Worm (Caenorhabditis elegans) whole organism, L3 larva: ENCODE results near the gene Y51H4A.13.
"Not testable (repeated sequence)": the region's sequence is repeated elsewhere in the genome, so short reads cannot be mapped to it uniquely, and the experiment has no call there.

Experiments used
- R02D3.7 ChIP-seq: fragments of 150-350 bp; optimal IDR thresholded peaks from 2 replicates; lab custom pipeline; 2014; ENCODE audit warnings: missing biosample characterization, missing genetic modification characterization
- ZK546.5 ChIP-seq: sonication (generic microtip); optimal IDR thresholded peaks from 2 replicates; lab custom pipeline; 2017; ENCODE audit warnings: missing biosample characterization, missing genetic modification characterization
- aly-2 ChIP-seq: fragments of 150-350 bp; optimal IDR thresholded peaks from 2 replicates; lab custom pipeline; 2014; ENCODE audit warnings: missing biosample characterization, missing genetic modification characterization
- ama-1 ChIP-seq: fragments of 150-350 bp; optimal IDR thresholded peaks from 2 replicates; lab custom pipeline; 2018
- ceh-16 ChIP-seq: sonication (generic microtip); optimal IDR thresholded peaks from 2 replicates; lab custom pipeline; 2017; ENCODE audit warnings: missing biosample characterization, missing genetic modification characterization
- ceh-28 ChIP-seq: fragments of 150-350 bp; optimal IDR thresholded peaks from 2 replicates; lab custom pipeline; 2014; ENCODE audit warnings: missing biosample characterization, missing genetic modification reagents, missing genetic modification characterization
- ceh-82 ChIP-seq: fragments of 150-350 bp; optimal IDR thresholded peaks from 2 replicates; lab custom pipeline; 2014; ENCODE audit warnings: missing biosample characterization, missing genetic modification characterization
- ceh-9 ChIP-seq: sonication (generic microtip); optimal IDR thresholded peaks from 2 replicates; lab custom pipeline; 2018; ENCODE audit warnings: missing biosample characterization, missing genetic modification characterization
- daf-12 ChIP-seq: fragments of 150-350 bp; optimal IDR thresholded peaks from 2 replicates; lab custom pipeline; 2014; ENCODE audit warnings: missing biosample characterization, missing genetic modification reagents, missing genetic modification characterization
- egl-5 ChIP-seq: fragments of 150-350 bp; optimal IDR thresholded peaks from 2 replicates; lab custom pipeline; 2017; ENCODE audit warnings: missing biosample characterization, missing genetic modification reagents, missing genetic modification characterization, inconsistent platforms
- elt-1 ChIP-seq: fragments of 150-350 bp; optimal IDR thresholded peaks from 2 replicates; lab custom pipeline; 2014; ENCODE audit warnings: missing biosample characterization, missing genetic modification characterization
- elt-2 ChIP-seq: sonication (generic microtip); optimal IDR thresholded peaks from 2 replicates; lab custom pipeline; 2016; ENCODE audit warnings: missing genetic modification reagents, mild to moderate bottlenecking, missing genetic modification characterization, missing compliant biosample characterization
- fkh-10 ChIP-seq: sonication (generic microtip); optimal IDR thresholded peaks from 2 replicates; lab custom pipeline; 2017; ENCODE audit warnings: missing biosample characterization, missing genetic modification reagents, missing genetic modification characterization
- fkh-2 ChIP-seq: fragments of 150-350 bp; optimal IDR thresholded peaks from 2 replicates; lab custom pipeline; 2014; ENCODE audit warnings: missing biosample characterization, missing genetic modification reagents, missing genetic modification characterization
- fos-1 ChIP-seq: fragments of 150-350 bp; optimal IDR thresholded peaks from 2 replicates; lab custom pipeline; 2014; ENCODE audit warnings: missing biosample characterization, missing genetic modification characterization
- hmg-11 ChIP-seq: sonication (generic microtip); optimal IDR thresholded peaks from 2 replicates; lab custom pipeline; 2016; ENCODE audit warnings: missing genetic modification characterization, missing compliant biosample characterization
- jun-1 ChIP-seq: fragments of 150-350 bp; optimal IDR thresholded peaks from 2 replicates; lab custom pipeline; 2014; ENCODE audit warnings: missing biosample characterization, missing genetic modification reagents, missing genetic modification characterization
- lin-39 ChIP-seq: fragments of 150-350 bp; optimal IDR thresholded peaks from 2 replicates; lab custom pipeline; 2018; ENCODE audit warnings: missing biosample characterization, missing genetic modification reagents, missing genetic modification characterization
- lsy-12 ChIP-seq: sonication (generic microtip); optimal IDR thresholded peaks from 2 replicates; lab custom pipeline; 2016; ENCODE audit warnings: mild to moderate bottlenecking, missing genetic modification characterization, missing compliant biosample characterization
- mdl-1 ChIP-seq: fragments of 150-350 bp; optimal IDR thresholded peaks from 2 replicates; lab custom pipeline; 2014; ENCODE audit warnings: missing biosample characterization, missing genetic modification characterization
- nfya-1 ChIP-seq: sonication (generic microtip); optimal IDR thresholded peaks from 2 replicates; lab custom pipeline; 2017; ENCODE audit warnings: missing genetic modification characterization, mild to moderate bottlenecking, missing compliant biosample characterization, antibody characterized with exemption, moderate library complexity; ENCODE audit not compliant: insufficient read depth
- nhr-11 ChIP-seq: fragments of 150-350 bp; optimal IDR thresholded peaks from 2 replicates; lab custom pipeline; 2014; ENCODE audit warnings: missing biosample characterization, missing genetic modification characterization
- nhr-12 ChIP-seq: fragments of 150-350 bp; optimal IDR thresholded peaks from 2 replicates; lab custom pipeline; 2014; ENCODE audit warnings: missing biosample characterization, missing genetic modification characterization
- nhr-23 ChIP-seq: fragments of 150-350 bp; optimal IDR thresholded peaks from 2 replicates; lab custom pipeline; 2014; ENCODE audit warnings: missing biosample characterization, missing genetic modification reagents, missing genetic modification characterization
- nhr-237 ChIP-seq: fragments of 150-350 bp; optimal IDR thresholded peaks from 2 replicates; lab custom pipeline; 2014; ENCODE audit warnings: missing biosample characterization, missing genetic modification characterization
- nhr-25 ChIP-seq: sonication (generic microtip); optimal IDR thresholded peaks from 2 replicates; lab custom pipeline; 2017; ENCODE audit warnings: missing biosample characterization, missing genetic modification characterization
- nhr-28 ChIP-seq: fragments of 150-350 bp; optimal IDR thresholded peaks from 2 replicates; lab custom pipeline; 2014; ENCODE audit warnings: missing biosample characterization, missing genetic modification characterization
- nhr-43 ChIP-seq: sonication (generic microtip); optimal IDR thresholded peaks from 2 replicates; lab custom pipeline; 2016; ENCODE audit warnings: mild to moderate bottlenecking, missing genetic modification characterization, missing compliant biosample characterization; ENCODE audit not compliant: poor library complexity, severe bottlenecking
- nhr-67 ChIP-seq: fragments of 150-350 bp; optimal IDR thresholded peaks from 2 replicates; lab custom pipeline; 2014; ENCODE audit warnings: missing biosample characterization, missing genetic modification characterization
- nhr-76 ChIP-seq: fragments of 150-350 bp; sonication (generic microtip); optimal IDR thresholded peaks from 5 replicates; lab custom pipeline; 2014; ENCODE audit warnings: missing biosample characterization, missing genetic modification characterization
- nhr-77 ChIP-seq: fragments of 150-350 bp; optimal IDR thresholded peaks from 2 replicates; lab custom pipeline; 2014; ENCODE audit warnings: missing biosample characterization, missing genetic modification characterization
- pha-4 ChIP-seq: fragments of 150-350 bp; optimal IDR thresholded peaks from 2 replicates; lab custom pipeline; 2014; ENCODE audit warnings: missing biosample characterization, missing genetic modification reagents, missing genetic modification characterization
- pqm-1 ChIP-seq: fragments of 150-350 bp; optimal IDR thresholded peaks from 2 replicates; lab custom pipeline; 2017; ENCODE audit warnings: missing biosample characterization, missing genetic modification characterization, inconsistent platforms
- sea-2 ChIP-seq: fragments of 150-350 bp; sonication (generic microtip); optimal IDR thresholded peaks from 4 replicates; lab custom pipeline; 2014; ENCODE audit warnings: missing biosample characterization, missing genetic modification reagents, missing genetic modification characterization
- skn-1 ChIP-seq: fragments of 150-350 bp; optimal IDR thresholded peaks from 2 replicates; lab custom pipeline; 2014; ENCODE audit warnings: missing biosample characterization, missing genetic modification characterization
- snpc-4 ChIP-seq: fragments of 150-350 bp; optimal IDR thresholded peaks from 2 replicates; lab custom pipeline; 2014; ENCODE audit warnings: missing biosample characterization, missing genetic modification characterization
- tbx-2 ChIP-seq: sonication (generic microtip); optimal IDR thresholded peaks from 2 replicates; lab custom pipeline; 2016; ENCODE audit warnings: mild to moderate bottlenecking, missing genetic modification characterization, missing compliant biosample characterization
- unc-39 ChIP-seq: sonication (generic microtip); optimal IDR thresholded peaks from 4 replicates; lab custom pipeline; 2017; ENCODE audit warnings: missing biosample characterization, missing genetic modification characterization
- unc-62 ChIP-seq: fragments of 150-350 bp; sonication (generic microtip); optimal IDR thresholded peaks from 4 replicates; lab custom pipeline; 2014; ENCODE audit warnings: missing biosample characterization, missing genetic modification reagents, missing genetic modification characterization
- zag-1 ChIP-seq: fragments of 150-350 bp; optimal IDR thresholded peaks from 2 replicates; lab custom pipeline; 2014; ENCODE audit warnings: missing biosample characterization, missing genetic modification characterization
- ztf-11 ChIP-seq: fragments of 150-350 bp; optimal IDR thresholded peaks from 2 replicates; lab custom pipeline; 2014; ENCODE audit warnings: missing biosample characterization, missing genetic modification characterization
- ztf-4 ChIP-seq: fragments of 150-350 bp; optimal IDR thresholded peaks from 2 replicates; lab custom pipeline; 2014; ENCODE audit warnings: missing biosample characterization, missing genetic modification characterization

Y51H4A.13 gene

ce11 chrIV:16646192-16646544, at the start of gene Y51H4A.13:
Gene Y51H4A.13 (minus strand): TSS chrIV:16646373.
- TF ChIP-seq lin-39 (tag; lab: Kevin White, UChicago); egl-5 (tag; lab: Kevin White, UChicago); unc-62 (GFP tag; lab: Kevin White, UChicago): not testable (repeated sequence)

ce11 chrIV:16694567-16694966, 48.4 kb upstream of the Y51H4A.13 start, which contains the start of gene Y51H4A.941:
Gene Y51H4A.941 (minus strand): TSS chrIV:16694667.
- no peak for TF ChIP-seq pqm-1 (tag; lab: Kevin White, UChicago)
- TF ChIP-seq skn-1 = no peak
- no peak for TF ChIP-seq elt-1 (tag; lab: Kevin White, UChicago)
- no peak for TF ChIP-seq nhr-12 (tag; lab: Kevin White, UChicago)
- TF ChIP-seq nhr-28 (tag; lab: Kevin White, UChicago) = no peak
- TF ChIP-seq aly-2 = no peak
- no peak for TF ChIP-seq nhr-77 (tag; lab: Kevin White, UChicago)
- no peak for TF ChIP-seq elt-2 (tag; lab: Kevin White, UChicago)
- TF ChIP-seq sea-2 (GFP tag; lab: Kevin White, UChicago) = no peak

- TF ChIP-seq pha-4 (tag; lab: Kevin White, UChicago) = peak; percentile 10
- TF ChIP-seq nhr-23 (tag; lab: Kevin White, UChicago) = no peak
- TF ChIP-seq nfya-1 = no peak
- no peak for TF ChIP-seq jun-1 (tag; lab: Kevin White, UChicago)
- TF ChIP-seq mdl-1 (tag; lab: Kevin White, UChicago) = no peak
- peak; percentile 0 for TF ChIP-seq lin-39 (tag; lab: Kevin White, UChicago)
- peak; percentile 36 for TF ChIP-seq pqm-1 (tag; lab: Kevin White, UChicago)
- TF ChIP-seq ztf-4 = no peak
- peak; percentile 39 for TF ChIP-seq hmg-11 (tag; lab: Kevin White, UChicago)
- peak; percentile 46 for TF ChIP-seq snpc-4 (tag; lab: Kevin White, UChicago)
These were observed 38.1 kb upstream of the Y51H4A.13 start for ce11 chrIV:16684224-16684623.

- TF ChIP-seq fkh-2 (tag; lab: Kevin White, UChicago); nhr-43 (tag; lab: Kevin White, UChicago); ama-1 (lab: Kevin White, UChicago): not testable (repeated sequence)
- TF ChIP-seq, all 47 proteins: peak for 0; not testable (repeated sequence) for 47
These were observed 17.8 kb upstream of the Y51H4A.13 start, which contains the start of gene sta-1 for ce11 chrIV:16664020-16664419. Gene sta-1 (plus strand): TSS chrIV:16664320.

- TF ChIP-seq jun-1 (tag; lab: Kevin White, UChicago) = no peak
- TF ChIP-seq unc-39 (tag; lab: Kevin White, UChicago) = no peak
- no peak for TF ChIP-seq lsy-12 (tag; lab: Kevin White, UChicago)
- no peak for TF ChIP-seq nhr-25 (tag; lab: Kevin White, UChicago)
- no peak for TF ChIP-seq ceh-16 (tag; lab: Kevin White, UChicago)
- peak; percentile 79 for TF ChIP-seq nfya-1
- TF ChIP-seq nhr-77 (tag; lab: Kevin White, UChicago) = no peak
- TF ChIP-seq nhr-237 (tag; lab: Kevin White, UChicago) = no peak
- TF ChIP-seq nhr-23 (tag; lab: Kevin White, UChicago) = no peak
- TF ChIP-seq zag-1 (tag; lab: Kevin White, UChicago) = no peak
- TF ChIP-seq R02D3.7 (tag; lab: Kevin White, UChicago) = no peak
- TF ChIP-seq hmg-11 (tag; lab: Kevin White, UChicago) = peak; percentile 60
- peak; percentile 32 for TF ChIP-seq ama-1 (lab: Kevin White, UChicago)
- no peak for TF ChIP-seq fkh-10 (GFP tag; lab: Kevin White, UChicago)
- TF ChIP-seq daf-12 (tag; lab: Kevin White, UChicago) = no peak
- TF ChIP-seq sea-2 (GFP tag; lab: Kevin White, UChicago) = no peak
- no peak for TF ChIP-seq unc-62 (GFP tag; lab: Kevin White, UChicago)
- TF ChIP-seq nhr-11 (tag; lab: Kevin White, UChicago) = no peak
- peak; percentile 65 for TF ChIP-seq pha-4 (tag; lab: Kevin White, UChicago)
- peak; percentile 47 for TF ChIP-seq pqm-1 (tag; lab: Kevin White, UChicago)
- TF ChIP-seq fos-1 (tag; lab: Kevin White, UChicago) = no peak
- no peak for TF ChIP-seq nhr-76 (tag; lab: Kevin White, UChicago)
- TF ChIP-seq mdl-1 (tag; lab: Kevin White, UChicago) = no peak
- no peak for TF ChIP-seq tbx-2
- TF ChIP-seq ceh-9 (tag; lab: Kevin White, UChicago) = no peak
- TF ChIP-seq elt-2 (tag; lab: Kevin White, UChicago) = peak; percentile 26
- TF ChIP-seq egl-5 (tag; lab: Kevin White, UChicago) = no peak
- TF ChIP-seq snpc-4 (tag; lab: Kevin White, UChicago) = peak; percentile 1
- no peak for TF ChIP-seq ceh-82 (tag; lab: Kevin White, UChicago)
- TF ChIP-seq nhr-67 (tag; lab: Kevin White, UChicago) = no peak
- TF ChIP-seq elt-1 (tag; lab: Kevin White, UChicago) = no peak
- no peak for TF ChIP-seq ztf-11
- no peak for TF ChIP-seq ceh-28 (tag; lab: Kevin White, UChicago)
- TF ChIP-seq nhr-28 (tag; lab: Kevin White, UChicago) = no peak
- TF ChIP-seq skn-1 = no peak
- peak; percentile 83 for TF ChIP-seq lin-39 (tag; lab: Kevin White, UChicago)
- TF ChIP-seq nhr-12 (tag; lab: Kevin White, UChicago) = no peak
- no peak for TF ChIP-seq ZK546.5 (tag; lab: Kevin White, UChicago)
- no peak for TF ChIP-seq nhr-43 (tag; lab: Kevin White, UChicago)
These were observed 17.4 kb upstream of the Y51H4A.13 start for ce11 chrIV:16663591-16663990.
